Worm (Caenorhabditis elegans) whole organism, L1 larva: Measurements from ENCODE around the gene gldi-5.
A peak's percentile ranks its signal among the peaks of the same experiment; 100 is the strongest.

ENCODE experiments used
- C16A3.4 ChIP-seq: fragments of 150-350 bp; optimal IDR thresholded peaks from 2 replicates; lab custom pipeline; 2014; ENCODE audit warnings: missing biosample characterization, missing genetic modification characterization
- C34B4.2 ChIP-seq: sonication (generic microtip); optimal IDR thresholded peaks from 2 replicates; lab custom pipeline; 2017; ENCODE audit warnings: mild to moderate bottlenecking, missing genetic modification characterization, missing compliant biosample characterization
- Y116A8C.19 ChIP-seq: sonication (generic microtip); optimal IDR thresholded peaks from 2 replicates; lab custom pipeline; 2016; ENCODE audit warnings: missing compliant biosample characterization, missing genetic modification characterization, borderline replicate concordance
- aha-1 ChIP-seq: fragments of 150-350 bp; optimal IDR thresholded peaks from 2 replicates; lab custom pipeline; 2014; ENCODE audit warnings: missing biosample characterization, missing genetic modification characterization
- blmp-1 ChIP-seq: fragments of 150-350 bp; optimal IDR thresholded peaks from 2 replicates; lab custom pipeline; 2014; ENCODE audit warnings: missing biosample characterization, missing genetic modification characterization
- ceh-8 ChIP-seq: fragments of 200-800 bp; sonication (Bioruptor generic); optimal IDR thresholded peaks from 2 replicates; lab custom pipeline; 2018; ENCODE audit warnings: mild to moderate bottlenecking, missing genetic modification characterization, moderate library complexity, missing compliant biosample characterization
- ceh-82 ChIP-seq, 3 experiments: fragments of 150-350 bp in 1 of 3; sonication (generic microtip) in 2 of 3; optimal IDR thresholded peaks; 2 replicates each; lab custom pipeline; 2014 to 2017; ENCODE audit warnings: missing biosample characterization in 3 of 3, missing genetic modification characterization in 3 of 3
- ces-1 ChIP-seq: fragments of 150-350 bp; optimal IDR thresholded peaks from 2 replicates; lab custom pipeline; 2014; ENCODE audit warnings: missing biosample characterization, missing genetic modification reagents, missing genetic modification characterization
- dsc-1 ChIP-seq: sonication (generic microtip); optimal IDR thresholded peaks from 2 replicates; lab custom pipeline; 2016; ENCODE audit warnings: mild to moderate bottlenecking, missing genetic modification characterization, missing compliant biosample characterization
- efl-1 ChIP-seq, 4 experiments: fragments of 150-350 bp; optimal IDR thresholded peaks in 3 of 4; peaks in 1 of 4; 1 replicate in 1 of 4; 2 replicates in 3 of 4; lab custom pipeline; 2014; ENCODE audit warnings: missing biosample characterization in 2 of 4, missing genetic modification characterization in 2 of 4, missing genetic modification reagents in 2 of 4
- efl-3 ChIP-seq: fragments of 200-800 bp; sonication (Bioruptor generic); optimal IDR thresholded peaks from 2 replicates; lab custom pipeline; 2018; ENCODE audit warnings: mild to moderate bottlenecking, missing genetic modification characterization, missing compliant biosample characterization
- egl-13 ChIP-seq: sonication (generic microtip); optimal IDR thresholded peaks from 2 replicates; lab custom pipeline; 2016; ENCODE audit warnings: missing genotype, missing genetic modification reagents, missing genetic modification characterization, missing compliant biosample characterization
- egl-27 ChIP-seq, 2 experiments: fragments of 150-350 bp in 1 of 2; sonication (generic microtip); optimal IDR thresholded peaks; 3 replicates each; lab custom pipeline; 2017 to 2018; ENCODE audit warnings: missing biosample characterization in 2 of 2, missing genetic modification characterization in 2 of 2, missing genetic modification reagents in 2 of 2
- elt-2 ChIP-seq: sonication (generic microtip); optimal IDR thresholded peaks from 2 replicates; lab custom pipeline; 2016; ENCODE audit warnings: missing genetic modification characterization, mild to moderate bottlenecking, inconsistent platforms, missing compliant biosample characterization, missing genetic modification reagents
- ets-5 ChIP-seq: fragments of 200-800 bp; sonication (Bioruptor generic); IDR thresholded peaks from 2 replicates; pipeline ENCODE4 v1.3.6; 2022; ENCODE audit warnings: missing genetic modification characterization, missing compliant biosample characterization
- lin-14 ChIP-seq: fragments of 200-800 bp; sonication (Bioruptor generic); optimal IDR thresholded peaks from 2 replicates; lab custom pipeline; 2018; ENCODE audit warnings: mild to moderate bottlenecking, missing genetic modification characterization, moderate library complexity, missing compliant biosample characterization
- lin-35 ChIP-seq, 2 experiments: fragments of 150-350 bp; optimal IDR thresholded peaks; 2 replicates each; lab custom pipeline; 2014; ENCODE audit warnings: missing biosample characterization in 2 of 2, missing genetic modification characterization in 2 of 2, missing genetic modification reagents in 2 of 2
- lin-39 ChIP-seq: fragments of 150-350 bp; optimal IDR thresholded peaks from 2 replicates; lab custom pipeline; 2014; ENCODE audit warnings: missing biosample characterization, missing genetic modification reagents, missing genetic modification characterization
- lir-3 ChIP-seq: sonication (generic microtip); optimal IDR thresholded peaks from 2 replicates; lab custom pipeline; 2016; ENCODE audit warnings: mild to moderate bottlenecking, missing genetic modification characterization, moderate library complexity, missing compliant biosample characterization; ENCODE audit not compliant: poor library complexity
- mab-9 ChIP-seq: fragments of 200-800 bp; sonication (Bioruptor generic); IDR thresholded peaks from 2 replicates; pipeline ENCODE4 v1.3.6; 2022; ENCODE audit warnings: missing genetic modification reagents, missing genetic modification characterization, missing compliant biosample characterization
- mdl-1 ChIP-seq, 2 experiments: fragments of 150-350 bp; optimal IDR thresholded peaks; 2 replicates each; lab custom pipeline; 2014 to 2017; ENCODE audit warnings: missing biosample characterization in 2 of 2, missing genetic modification characterization in 2 of 2, inconsistent platforms in 1 of 2
- nhr-19 ChIP-seq: fragments of 200-800 bp; sonication (Bioruptor generic); conservative IDR thresholded peaks from 2 replicates; pipeline ENCODE4 v1.3.6; 2022; ENCODE audit warnings: missing genetic modification characterization, missing compliant biosample characterization
- nhr-47 ChIP-seq: sonication (generic microtip); optimal IDR thresholded peaks from 2 replicates; lab custom pipeline; 2016; ENCODE audit warnings: mild to moderate bottlenecking, missing genetic modification characterization, moderate library complexity, missing compliant biosample characterization
- nhr-85 ChIP-seq: sonication (generic microtip); peaks from one replicate; lab custom pipeline; 2016; ENCODE audit warnings: missing genetic modification characterization, inconsistent platforms, missing compliant biosample characterization
- pag-3 ChIP-seq: sonication (generic microtip); optimal IDR thresholded peaks from 2 replicates; lab custom pipeline; 2017; ENCODE audit warnings: missing genetic modification characterization, mild to moderate bottlenecking, missing compliant biosample characterization, antibody characterized with exemption, borderline replicate concordance; ENCODE audit not compliant: insufficient read depth
- pax-3 ChIP-seq: fragments of 200-800 bp; sonication (Bioruptor generic); optimal IDR thresholded peaks from 2 replicates; lab custom pipeline; 2018; ENCODE audit warnings: mild to moderate bottlenecking, missing genetic modification characterization, moderate library complexity, missing compliant biosample characterization
- skn-1 ChIP-seq: fragments of 150-350 bp; optimal IDR thresholded peaks from 2 replicates; lab custom pipeline; 2014; ENCODE audit warnings: missing biosample characterization, missing genetic modification characterization
- snpc-4 ChIP-seq: fragments of 150-350 bp; optimal IDR thresholded peaks from 2 replicates; lab custom pipeline; 2014; ENCODE audit warnings: missing biosample characterization, missing genetic modification characterization
- sptf-1 ChIP-seq: fragments of 150-350 bp; optimal IDR thresholded peaks from 2 replicates; lab custom pipeline; 2014; ENCODE audit warnings: missing biosample characterization, missing genetic modification characterization
- sup-37 ChIP-seq: fragments of 200-800 bp; sonication (Bioruptor generic); optimal IDR thresholded peaks from 2 replicates; lab custom pipeline; 2018; ENCODE audit warnings: mild to moderate bottlenecking, missing genetic modification characterization, missing compliant biosample characterization
- swsn-7 ChIP-seq: sonication (generic microtip); optimal IDR thresholded peaks from 2 replicates; lab custom pipeline; 2016; ENCODE audit warnings: missing genetic modification characterization, missing compliant biosample characterization
- unc-62 ChIP-seq: fragments of 150-350 bp; optimal IDR thresholded peaks from 2 replicates; lab custom pipeline; 2014; ENCODE audit warnings: missing biosample characterization, missing genetic modification reagents, missing genetic modification characterization
- vab-15 ChIP-seq: sonication (generic microtip); optimal IDR thresholded peaks from 2 replicates; lab custom pipeline; 2017; ENCODE audit warnings: missing genotype, mild to moderate bottlenecking, missing genetic modification characterization, missing compliant biosample characterization
- xbp-1 ChIP-seq: sonication (generic microtip); optimal IDR thresholded peaks from 2 replicates; lab custom pipeline; 2016; ENCODE audit warnings: missing genetic modification characterization, missing compliant biosample characterization
- zag-1 ChIP-seq: fragments of 150-350 bp; optimal IDR thresholded peaks from 2 replicates; lab custom pipeline; 2014; ENCODE audit warnings: missing biosample characterization, missing genetic modification characterization
- zip-4 ChIP-seq: fragments of 200-800 bp; sonication (Bioruptor generic); optimal IDR thresholded peaks from 2 replicates; lab custom pipeline; 2018; ENCODE audit warnings: mild to moderate bottlenecking, missing genetic modification characterization, moderate library complexity, missing compliant biosample characterization

Gene gldi-5

ce11 chrIII:3695398-3695797 lies 30.9 kb downstream of the gldi-5 start (continued):
- peak; percentile 34 for TF ChIP-seq lir-3 (tag; lab: Kevin White, UChicago)

- TF ChIP-seq aha-1 (tag; lab: Kevin White, UChicago) (no peak), elt-2 (tag; lab: Kevin White, UChicago) (no peak), lin-35 (GFP tag; optimal IDR thresholded peaks at IDR 0.05; lab: Kevin White, UChicago) (no peak), ces-1 (GFP tag; lab: Kevin White, UChicago) (no peak), pax-3 (tag; lab: Kevin White, UChicago) (no peak), Y116A8C.19 (tag; lab: Kevin White, UChicago) (no peak), nhr-19 (GFP tag; lab: Robert Waterston, UW) (no peak), sup-37 (no peak), ceh-8 (GFP tag; lab: Kevin White, UChicago) (no peak), lin-39 (no peak), mdl-1 (tag; optimal IDR thresholded peaks at IDR 0.05; lab: Kevin White, UChicago) (no peak), mab-9 (no peak), unc-62 (GFP tag; lab: Kevin White, UChicago) (no peak)
Measured at ce11 chrIII:3694572-3694971, 31.7 kb downstream of the gldi-5 start, which contains the start of gene npr-15. npr-15 (minus strand) TSS chrIII:3694672.

ce11 chrIII:3692516-3692915 lies 33.8 kb downstream of the gldi-5 start:
- no peak for TF ChIP-seq C16A3.4
- TF ChIP-seq efl-3 = no peak
- TF ChIP-seq nhr-85 (tag; lab: Kevin White, UChicago) = no peak
- no peak for TF ChIP-seq efl-1 (optimal IDR thresholded peaks at IDR 0.05; lab: Kevin White, UChicago)
- peak in 1 of 2 experiments; percentile 73 for TF ChIP-seq efl-1 (GFP tag; optimal IDR thresholded peaks at IDR 0.05 in 1 of 2; lab: Kevin White, UChicago)
- TF ChIP-seq ceh-82 (tag; optimal IDR thresholded peaks at IDR 0.05; lab: Kevin White, UChicago) = no peak
- no peak for TF ChIP-seq zip-4 (GFP tag; lab: Kevin White, UChicago)
- TF ChIP-seq xbp-1 (tag; lab: Kevin White, UChicago) = no peak
- TF ChIP-seq ets-5 (GFP tag; lab: Robert Waterston, UW) = no peak
- TF ChIP-seq lin-14 (GFP tag; lab: Kevin White, UChicago) = peak; percentile 33

DNA sequence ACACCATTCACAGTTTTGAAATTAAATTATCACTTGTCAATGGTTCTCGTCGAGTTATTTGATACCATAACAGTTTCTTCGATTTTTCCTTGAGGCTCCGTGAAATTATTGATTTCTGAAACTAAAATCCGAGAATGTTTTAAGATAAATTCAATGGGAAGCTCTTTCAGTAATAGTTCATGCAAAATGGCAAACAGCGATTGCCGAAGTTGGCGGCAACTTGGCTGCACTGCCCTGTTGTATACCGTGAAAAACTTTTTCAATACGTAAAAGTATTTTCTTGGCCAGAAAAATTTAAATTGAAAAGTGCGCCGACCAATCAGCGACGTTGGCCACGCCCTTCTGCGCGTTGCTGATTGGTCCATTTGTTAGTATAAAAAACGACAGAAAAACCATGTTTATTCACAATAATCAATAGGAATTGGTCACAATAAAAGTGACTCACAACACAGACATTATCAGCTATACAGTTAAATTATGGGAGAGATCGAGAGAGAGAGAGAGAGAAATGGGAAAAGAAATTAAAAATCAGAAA lies 43.4 kb downstream of the gldi-5 start:
- TF ChIP-seq snpc-4 (tag; lab: Kevin White, UChicago) (no peak), vab-15 (tag; lab: Kevin White, UChicago) (no peak), Y116A8C.19 (tag; lab: Kevin White, UChicago) (no peak), lir-3 (tag; lab: Kevin White, UChicago) (no peak), dsc-1 (no peak), elt-2 (tag; lab: Kevin White, UChicago) (no peak), pag-3 (tag; lab: Kevin White, UChicago) (no peak), sptf-1 (tag; lab: Kevin White, UChicago) (no peak), zip-4 (GFP tag; lab: Kevin White, UChicago) (no peak), egl-27 (tag; optimal IDR thresholded peaks at IDR 0.05; lab: Kevin White, UChicago) (no peak)

ce11 chrIII:3681351-3681938 lies 44.9 kb downstream of the gldi-5 start:
- no peak for TF ChIP-seq unc-62 (GFP tag; lab: Kevin White, UChicago)
- peak; percentile 24 for TF ChIP-seq dsc-1
- peak; percentile 16 for TF ChIP-seq nhr-47 (tag; lab: Kevin White, UChicago)
- TF ChIP-seq C16A3.4 = no peak
- peak; percentile 31 for TF ChIP-seq egl-13 (tag; lab: Kevin White, UChicago)
- TF ChIP-seq lin-14 (GFP tag; lab: Kevin White, UChicago) = peak; percentile 51
- TF ChIP-seq swsn-7 (tag; lab: Kevin White, UChicago) = peak; percentile 4
- no peak for TF ChIP-seq zag-1 (tag; lab: Kevin White, UChicago)
- TF ChIP-seq C34B4.2 (tag; lab: Kevin White, UChicago) = no peak
- no peak for TF ChIP-seq lin-35 (GFP tag; optimal IDR thresholded peaks at IDR 0.05; lab: Kevin White, UChicago)
- TF ChIP-seq skn-1 = no peak
- TF ChIP-seq blmp-1 = peak; percentile 93
